Worm (Caenorhabditis elegans): ENCODE results near the gene C28H8.7.

C28H8.7 gene

DNA sequence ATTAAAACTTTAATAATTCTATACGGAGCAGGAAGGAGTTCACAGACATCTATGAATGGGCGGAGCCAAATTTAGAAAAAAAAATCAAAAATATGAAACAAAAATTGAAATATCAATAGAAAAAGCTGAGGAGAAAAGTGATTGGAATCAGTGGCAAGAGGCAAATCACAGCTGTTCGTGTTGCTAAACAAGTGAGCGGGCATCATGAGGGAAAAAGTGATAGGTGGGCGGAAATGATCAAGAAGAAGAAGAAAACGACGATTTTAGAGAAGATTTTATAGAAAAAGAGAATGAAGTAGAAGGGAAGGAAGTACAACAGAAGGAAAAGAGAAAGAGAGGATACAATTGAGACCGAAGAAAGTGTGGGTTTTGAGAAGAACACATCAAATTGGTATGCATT is 11.8 kb upstream of the C28H8.7 start:
- TF ChIP-seq egl-43 (GFP tag; IDR thresholded peaks at IDR 0.05) (no peak), rbr-2 (tag; optimal IDR thresholded peaks at IDR 0.05) (no peak), hlh-11 (tag; optimal IDR thresholded peaks at IDR 0.05) (peak; percentile 24)

DNA sequence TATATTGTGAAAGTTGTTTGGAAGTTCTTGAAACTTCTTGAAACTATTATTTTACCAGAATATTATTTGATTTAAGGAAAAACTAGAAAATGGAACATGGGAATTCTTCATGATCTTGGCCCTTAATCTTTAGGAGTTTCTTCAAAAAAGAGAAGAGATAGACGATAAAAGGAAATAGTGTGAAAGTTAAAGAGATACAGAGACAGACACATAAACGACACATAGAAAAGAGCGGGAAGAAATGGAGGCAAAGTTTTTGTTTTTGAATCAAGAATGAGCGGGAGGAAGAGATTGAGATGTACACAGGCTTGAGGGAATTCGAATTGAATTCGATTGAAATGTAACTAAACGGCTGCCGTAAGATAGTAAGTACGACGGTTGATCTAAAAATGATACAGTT is 10.7 kb upstream of the C28H8.7 start:
- peak; percentile 4 for TF ChIP-seq aha-1 (tag)
- TF ChIP-seq cey-2 (tag; optimal IDR thresholded peaks at IDR 0.05; ENCODE audit: borderline replicate concordance, insufficient read depth), result no peak
- peak; percentile 15 for TF ChIP-seq mep-1 (tag; optimal IDR thresholded peaks at IDR 0.05)

DNA sequence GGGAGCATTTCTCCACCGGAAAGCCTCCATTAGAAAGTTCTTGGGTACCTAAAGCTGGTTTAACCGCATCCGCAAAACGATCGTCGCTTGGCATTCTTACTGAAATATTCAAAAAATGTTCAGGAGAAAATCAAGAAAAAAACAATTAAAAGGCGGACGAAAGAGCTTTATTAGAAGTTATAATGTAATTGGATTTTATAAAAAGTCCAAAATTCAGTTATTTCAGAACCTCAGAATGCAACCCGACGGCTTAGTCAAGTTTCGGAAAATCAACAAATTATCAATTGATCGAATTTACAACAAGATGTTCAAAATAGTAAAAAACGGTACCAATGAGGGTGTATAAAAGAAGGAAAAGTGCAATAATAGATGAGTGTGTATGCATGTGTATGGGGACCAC is 9.1 kb upstream of the C28H8.7 start, which contains the start of gene pxl-1:
Gene pxl-1 (minus strand): TSS at position 101 of the 400 bp plus-strand sequence.
- TF ChIP-seq Y48G9A.11 (GFP tag; IDR thresholded peaks at IDR 0.05), result no peak
- no peak for TF ChIP-seq ZK337.2 (GFP tag; IDR thresholded peaks at IDR 0.05)

DNA sequence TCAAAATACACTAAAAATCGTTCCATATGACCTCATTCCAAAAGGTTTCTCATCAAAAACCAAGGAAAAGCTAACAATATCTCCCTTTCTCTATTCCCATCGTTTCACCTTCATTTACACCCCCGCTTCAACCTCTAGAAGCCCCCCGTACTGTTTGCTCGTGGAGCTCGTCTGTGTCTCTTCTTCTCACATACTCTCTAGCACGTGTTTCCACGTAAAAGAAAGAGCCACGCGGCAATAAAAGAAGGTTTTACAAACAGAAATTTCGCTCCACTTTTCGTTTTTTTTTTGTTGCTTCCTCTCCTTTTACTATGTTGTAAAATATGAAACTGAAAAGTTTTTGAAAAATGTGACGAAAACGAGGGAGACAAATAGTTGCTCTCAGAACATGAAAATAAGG is 6.1 kb upstream of the C28H8.7 start:
- no peak for TF ChIP-seq F49E8.2 (tag; optimal IDR thresholded peaks at IDR 0.05; ENCODE audit: borderline replicate concordance)
- no peak for TF ChIP-seq ztf-7 (tag; optimal IDR thresholded peaks at IDR 0.05)
- TF ChIP-seq spr-1 (tag; optimal IDR thresholded peaks at IDR 0.05), result no peak
- TF ChIP-seq snpc-4 (tag; optimal IDR thresholded peaks at IDR 0.05), result no peak
- TF ChIP-seq lin-38 (GFP tag; IDR thresholded peaks at IDR 0.05), result no peak
- TF ChIP-seq ceh-28 (tag; optimal IDR thresholded peaks at IDR 0.05), result no peak
- TF ChIP-seq D1046.2 (GFP tag; IDR thresholded peaks at IDR 0.05), result no peak

DNA sequence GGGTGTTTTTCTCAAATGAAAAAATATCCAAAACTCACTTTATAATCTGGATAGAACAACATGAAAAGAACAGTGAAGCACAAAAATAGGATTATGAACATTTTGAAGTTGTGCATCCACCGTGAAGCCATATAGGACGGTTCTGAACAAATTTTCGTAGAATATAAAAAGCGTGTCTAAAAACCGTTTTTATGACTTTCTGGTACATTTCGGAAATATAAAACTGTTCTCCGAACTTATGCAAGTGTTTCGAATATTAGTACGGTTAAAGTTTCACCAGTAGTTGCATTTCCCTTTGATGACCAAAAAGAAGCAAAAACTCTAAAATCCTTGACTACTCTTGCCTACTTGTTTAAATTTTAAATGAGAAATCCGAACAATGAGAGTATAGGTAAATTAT is 1.9 kb upstream of the C28H8.7 start, which contains the start of gene C28H8.8:
Gene C28H8.8 (minus strand): TSS at position 101 of the 400 bp plus-strand sequence.
- TF ChIP-seq mdl-1 (tag; optimal IDR thresholded peaks at IDR 0.05), result no peak

DNA sequence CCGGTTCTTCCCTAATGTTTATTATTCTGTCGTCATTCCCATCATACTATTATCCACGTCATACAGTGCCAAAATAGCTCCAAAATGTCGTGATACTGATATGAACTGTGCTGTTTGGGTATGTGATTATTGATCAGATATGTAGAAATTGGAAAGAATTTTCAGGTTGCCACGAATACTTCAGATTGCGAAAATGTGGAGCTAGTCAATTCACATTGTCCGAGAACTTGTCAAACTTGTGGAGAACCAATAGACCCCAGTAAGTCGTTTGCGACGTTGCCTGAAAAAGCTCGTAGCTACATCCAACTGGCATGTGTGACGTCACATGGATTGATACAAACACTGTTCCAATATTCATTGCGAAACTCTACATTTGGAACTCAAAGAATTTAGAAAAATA is 2.3 kb downstream of the C28H8.7 start:
- TF ChIP-seq ama-1 (optimal IDR thresholded peaks at IDR 0.05), result no peak
- TF ChIP-seq aha-1 (tag), result peak; percentile 44
- TF ChIP-seq unc-62 (GFP tag; optimal IDR thresholded peaks at IDR 0.05 in 1 of 2), result peak in 1 of 2 experiments; percentile 95
- TF ChIP-seq unc-62 (tag; optimal IDR thresholded peaks at IDR 0.05), result no peak
- TF ChIP-seq nhr-42 (GFP tag; IDR thresholded peaks at IDR 0.05), result no peak

DNA sequence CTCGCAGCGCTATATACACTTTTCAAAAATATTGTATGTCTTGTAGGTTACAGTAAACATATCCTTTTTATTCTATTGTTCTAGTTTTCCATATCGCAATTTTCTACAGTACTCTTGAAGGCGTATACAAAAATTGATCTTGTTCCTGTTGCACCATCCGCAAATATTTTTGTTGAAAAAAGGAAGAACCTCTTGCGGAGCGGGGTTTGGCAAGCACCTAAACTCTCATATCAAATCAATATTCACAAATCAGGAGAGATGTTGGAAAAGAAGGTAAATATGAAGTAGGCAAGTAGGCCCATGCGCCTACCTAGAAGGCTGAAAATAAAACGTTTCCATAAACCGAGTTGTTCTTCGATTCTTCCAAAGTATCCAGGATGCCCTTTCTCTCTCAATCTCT is 2.8 kb downstream of the C28H8.7 start, which contains the start of gene C28H8.5:
Gene C28H8.5 (plus strand): TSS at position 301 of the 400 bp plus-strand sequence.
- no peak for TF ChIP-seq lin-1 (GFP tag; IDR thresholded peaks at IDR 0.05)
- TF ChIP-seq Y75B8A.6 (GFP tag; IDR thresholded peaks at IDR 0.05), result no peak

DNA sequence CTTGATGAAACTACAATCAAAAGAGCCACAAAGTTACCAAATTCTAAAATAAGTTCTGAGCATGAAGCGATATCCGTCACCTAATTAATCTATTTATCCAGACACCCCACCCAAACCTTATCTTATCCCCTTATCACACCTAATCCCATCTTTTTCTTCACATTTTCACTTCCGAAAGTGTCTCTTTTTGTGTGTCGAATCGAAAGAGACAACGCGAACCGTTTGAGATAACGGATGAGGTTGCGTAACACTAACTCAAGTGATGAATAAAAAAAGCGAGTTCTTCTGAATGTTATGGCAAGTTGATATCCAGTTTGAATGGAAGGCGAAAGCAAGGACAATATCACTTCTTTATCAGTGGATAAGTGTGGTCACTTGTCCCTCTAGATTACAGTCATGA is 3.3 kb downstream of the C28H8.7 start:
- TF ChIP-seq ZK337.2 (GFP tag; IDR thresholded peaks at IDR 0.05) (no peak), fos-1 (tag; optimal IDR thresholded peaks at IDR 0.05) (no peak), hmg-1.1 (GFP tag; IDR thresholded peaks at IDR 0.05) (no peak), tag-97 (GFP tag; IDR thresholded peaks at IDR 0.05) (no peak), nhr-42 (GFP tag; IDR thresholded peaks at IDR 0.05) (no peak), nhr-102 (tag; optimal IDR thresholded peaks at IDR 0.05) (no peak), Y48G9A.11 (GFP tag; IDR thresholded peaks at IDR 0.05) (no peak), mes-2 (tag; optimal IDR thresholded peaks at IDR 0.05; ENCODE audit: poor library complexity, severe bottlenecking) (no peak), mep-1 (tag; optimal IDR thresholded peaks at IDR 0.05) (no peak)

Data from whole organism, L4 larva.